Worm (Caenorhabditis elegans) whole organism, mixed stage, embryonic: ENCODE measurements around the gene cpd-2.

Experiments
- ces-1 ChIP-seq: fragments of 150-350 bp; optimal IDR thresholded peaks from 2 replicates; lab custom pipeline; 2014; ENCODE audit warnings: missing biosample characterization, missing genetic modification reagents, missing genetic modification characterization
- flh-1 ChIP-seq: fragments of 200-800 bp; sonication (Bioruptor generic); optimal IDR thresholded peaks from 2 replicates; lab custom pipeline; 2018; ENCODE audit warnings: mild to moderate bottlenecking, missing genetic modification characterization, moderate library complexity, missing compliant biosample characterization
- mls-2 ChIP-seq: sonication (generic microtip); optimal IDR thresholded peaks from 2 replicates; lab custom pipeline; 2016; ENCODE audit warnings: mild to moderate bottlenecking, missing genetic modification characterization, moderate library complexity, missing compliant biosample characterization
- nhr-12 ChIP-seq: fragments of 150-350 bp; optimal IDR thresholded peaks from 2 replicates; lab custom pipeline; 2014; ENCODE audit warnings: missing biosample characterization, missing genetic modification characterization
- nhr-2 ChIP-seq: fragments of 150-350 bp; optimal IDR thresholded peaks from 2 replicates; lab custom pipeline; 2014; ENCODE audit warnings: missing biosample characterization, missing genetic modification characterization

DNA sequence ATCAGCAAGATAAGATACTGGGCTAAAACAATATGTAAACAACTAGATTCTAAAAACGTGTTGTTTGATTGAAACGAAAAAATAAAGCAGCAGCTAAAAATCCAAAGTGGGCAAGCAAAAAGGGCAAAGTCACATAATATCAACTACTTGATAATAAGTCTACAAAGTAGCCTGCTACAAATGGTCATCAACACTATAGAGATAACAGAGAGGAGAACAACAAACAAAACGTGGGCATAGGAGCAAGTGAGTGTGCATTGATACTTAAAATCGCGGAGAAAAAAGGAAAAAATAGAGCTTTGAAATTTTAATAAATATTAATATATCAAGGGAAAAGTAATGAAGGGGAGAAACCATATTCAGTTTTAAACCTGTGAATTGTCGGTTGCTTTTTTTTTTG, 7.9 kb upstream of the cpd-2 start:
- TF ChIP-seq flh-1 (GFP tag; lab: Kevin White, UChicago) (no peak), mls-2 (tag; lab: Kevin White, UChicago) (no peak), nhr-2 (no peak), ces-1 (GFP tag; lab: Kevin White, UChicago) (no peak), nhr-12 (tag; lab: Kevin White, UChicago) (no peak)
